Worm (Caenorhabditis elegans) whole organism, late embryonic: ENCODE data around the gene nmt-1.

Experiments
- C38D4.7 ChIP-seq: fragments of 200-800 bp; sonication (Bioruptor generic); optimal IDR thresholded peaks from 2 replicates; lab custom pipeline; 2018; ENCODE audit warnings: mild to moderate bottlenecking, missing genetic modification characterization, moderate library complexity, missing compliant biosample characterization
- F13H6.1 ChIP-seq: sonication (generic microtip); optimal IDR thresholded peaks from 2 replicates; lab custom pipeline; 2016; ENCODE audit warnings: missing genetic modification characterization, missing compliant biosample characterization
- K02D7.2 ChIP-seq: sonication (generic microtip); optimal IDR thresholded peaks from 2 replicates; lab custom pipeline; 2017; ENCODE audit warnings: mild to moderate bottlenecking, missing genetic modification characterization, missing compliant biosample characterization
- Y22D7AL.16 ChIP-seq: sonication (generic microtip); optimal IDR thresholded peaks from 2 replicates; lab custom pipeline; 2016; ENCODE audit warnings: missing genetic modification characterization, missing compliant biosample characterization
- ama-1 ChIP-seq: fragments of 150-350 bp; optimal IDR thresholded peaks from 2 replicates; lab custom pipeline; 2014
- ceh-14 ChIP-seq: sonication (generic microtip); optimal IDR thresholded peaks from 2 replicates; lab custom pipeline; 2016; ENCODE audit warnings: missing genotype, missing genetic modification characterization, missing compliant biosample characterization
- ceh-22 ChIP-seq: sonication (generic microtip); optimal IDR thresholded peaks from 2 replicates; lab custom pipeline; 2017; ENCODE audit warnings: missing biosample characterization, missing genetic modification characterization
- ceh-24 ChIP-seq: sonication (generic microtip); optimal IDR thresholded peaks from 2 replicates; lab custom pipeline; 2016; ENCODE audit warnings: mild to moderate bottlenecking, missing genetic modification characterization, missing compliant biosample characterization
- ceh-30 ChIP-seq: fragments of 150-350 bp; optimal IDR thresholded peaks from 2 replicates; lab custom pipeline; 2014; ENCODE audit warnings: missing biosample characterization, missing genetic modification characterization
- ceh-31 ChIP-seq: sonication (generic microtip); optimal IDR thresholded peaks from 2 replicates; lab custom pipeline; 2016; ENCODE audit warnings: missing genetic modification characterization, missing compliant biosample characterization
- ceh-34 ChIP-seq: sonication (generic microtip); optimal IDR thresholded peaks from 2 replicates; lab custom pipeline; 2016; ENCODE audit warnings: mild to moderate bottlenecking, missing genetic modification characterization, missing compliant biosample characterization
- ceh-45 ChIP-seq: fragments of 200-800 bp; sonication (Bioruptor generic); IDR thresholded peaks from 2 replicates; pipeline ENCODE4 v1.3.6; 2022; ENCODE audit warnings: missing genetic modification reagents, missing genetic modification characterization, missing compliant biosample characterization
- ceh-6 ChIP-seq: fragments of 200-800 bp; sonication (Bioruptor generic); optimal IDR thresholded peaks from 2 replicates; lab custom pipeline; 2018; ENCODE audit warnings: mild to moderate bottlenecking, missing genetic modification characterization, missing compliant biosample characterization
- che-1 ChIP-seq: sonication (generic microtip); optimal IDR thresholded peaks from 2 replicates; lab custom pipeline; 2016; ENCODE audit warnings: mild to moderate bottlenecking, missing genetic modification characterization, missing compliant biosample characterization
- dmd-4 ChIP-seq: sonication (generic microtip); optimal IDR thresholded peaks from 2 replicates; lab custom pipeline; 2016; ENCODE audit warnings: borderline replicate concordance, missing genetic modification characterization, missing compliant biosample characterization
- dve-1 ChIP-seq: sonication (generic microtip); optimal IDR thresholded peaks from 2 replicates; lab custom pipeline; 2017; ENCODE audit warnings: antibody characterized with exemption, mild to moderate bottlenecking, missing genetic modification characterization, missing compliant biosample characterization
- elt-2 ChIP-seq: sonication (generic microtip); optimal IDR thresholded peaks from 2 replicates; lab custom pipeline; 2016; ENCODE audit warnings: missing genetic modification reagents, missing genetic modification characterization, missing compliant biosample characterization
- ets-4 ChIP-seq: sonication (generic microtip); optimal IDR thresholded peaks from 2 replicates; lab custom pipeline; 2016; ENCODE audit warnings: missing genetic modification characterization, missing compliant biosample characterization
- eyg-1 ChIP-seq: sonication (generic microtip); optimal IDR thresholded peaks from 2 replicates; lab custom pipeline; 2016; ENCODE audit warnings: missing genotype, missing genetic modification characterization, missing compliant biosample characterization
- fax-1 ChIP-seq: sonication (generic microtip); optimal IDR thresholded peaks from 2 replicates; lab custom pipeline; 2016; ENCODE audit warnings: missing genotype, missing genetic modification characterization, missing compliant biosample characterization
- gmeb-2 ChIP-seq: sonication (generic microtip); optimal IDR thresholded peaks from 2 replicates; lab custom pipeline; 2016; ENCODE audit warnings: missing genetic modification characterization, inconsistent platforms, missing compliant biosample characterization
- hlh-15 ChIP-seq: sonication (generic microtip); optimal IDR thresholded peaks from 2 replicates; lab custom pipeline; 2016; ENCODE audit warnings: missing genetic modification characterization, missing compliant biosample characterization
- lim-6 ChIP-seq: sonication (generic microtip); optimal IDR thresholded peaks from 2 replicates; lab custom pipeline; 2016; ENCODE audit warnings: missing genetic modification characterization, missing compliant biosample characterization
- lin-11 ChIP-seq: fragments of 200-800 bp; sonication (Bioruptor generic); optimal IDR thresholded peaks from 2 replicates; lab custom pipeline; 2018; ENCODE audit warnings: mild to moderate bottlenecking, missing genetic modification characterization, missing compliant biosample characterization
- mec-3 ChIP-seq: sonication (generic microtip); optimal IDR thresholded peaks from 2 replicates; lab custom pipeline; 2016; ENCODE audit warnings: borderline replicate concordance, missing genetic modification characterization, missing compliant biosample characterization
- nfya-1 ChIP-seq: sonication (generic microtip); optimal IDR thresholded peaks from 2 replicates; lab custom pipeline; 2017; ENCODE audit warnings: missing genetic modification characterization, mild to moderate bottlenecking, missing compliant biosample characterization, antibody characterized with exemption, moderate library complexity
- nhr-11 ChIP-seq: fragments of 150-350 bp; optimal IDR thresholded peaks from 2 replicates; lab custom pipeline; 2014; ENCODE audit warnings: missing biosample characterization, missing genetic modification characterization
- pag-3 ChIP-seq: sonication (generic microtip); optimal IDR thresholded peaks from 2 replicates; lab custom pipeline; 2016; ENCODE audit warnings: missing compliant biosample characterization, missing genetic modification characterization, borderline replicate concordance
- pat-9 ChIP-seq: fragments of 200-800 bp; sonication (Bioruptor generic); optimal IDR thresholded peaks from 2 replicates; lab custom pipeline; 2018; ENCODE audit warnings: mild to moderate bottlenecking, missing genetic modification characterization, moderate library complexity, missing compliant biosample characterization
- pax-1 ChIP-seq: fragments of 150-350 bp; optimal IDR thresholded peaks from 2 replicates; lab custom pipeline; 2014; ENCODE audit warnings: missing biosample characterization, missing genetic modification characterization
- pha-4 ChIP-seq: fragments of 150-350 bp; optimal IDR thresholded peaks from 2 replicates; lab custom pipeline; 2018; ENCODE audit warnings: missing biosample characterization, missing genetic modification reagents, missing genetic modification characterization
- pqm-1 ChIP-seq: sonication (generic microtip); optimal IDR thresholded peaks from 2 replicates; lab custom pipeline; 2016; ENCODE audit warnings: missing genetic modification characterization, missing compliant biosample characterization
- ref-2 ChIP-seq: sonication (generic microtip); optimal IDR thresholded peaks from 2 replicates; lab custom pipeline; 2016; ENCODE audit warnings: missing genetic modification characterization, missing compliant biosample characterization
- rnt-1 ChIP-seq: sonication (generic microtip); optimal IDR thresholded peaks from 2 replicates; lab custom pipeline; 2016; ENCODE audit warnings: missing genetic modification characterization, missing compliant biosample characterization
- sdc-2 ChIP-seq: sonication (generic microtip); optimal IDR thresholded peaks from 2 replicates; lab custom pipeline; 2016; ENCODE audit warnings: missing genotype, missing genetic modification characterization, missing compliant biosample characterization
- sox-2 ChIP-seq: fragments of 200-800 bp; sonication (Bioruptor generic); IDR thresholded peaks from 2 replicates; pipeline ENCODE4 v1.3.6; 2022; ENCODE audit warnings: missing genetic modification reagents, missing genetic modification characterization, missing compliant biosample characterization
- sox-4 ChIP-seq: sonication (generic microtip); optimal IDR thresholded peaks from 2 replicates; lab custom pipeline; 2017; ENCODE audit warnings: mild to moderate bottlenecking, missing genetic modification characterization, inconsistent platforms, missing compliant biosample characterization
- syd-9 ChIP-seq: sonication (generic microtip); optimal IDR thresholded peaks from 2 replicates; lab custom pipeline; 2016; ENCODE audit warnings: mild to moderate bottlenecking, missing genetic modification characterization, moderate library complexity, missing compliant biosample characterization
- tbx-7 ChIP-seq: sonication (generic microtip); optimal IDR thresholded peaks from 2 replicates; lab custom pipeline; 2016; ENCODE audit warnings: missing genotype, missing genetic modification characterization, missing compliant biosample characterization
- ttx-3 ChIP-seq: sonication (generic microtip); optimal IDR thresholded peaks from 2 replicates; lab custom pipeline; 2016; ENCODE audit warnings: missing genetic modification reagents, missing genetic modification characterization, missing compliant biosample characterization
- unc-42 ChIP-seq: sonication (generic microtip); optimal IDR thresholded peaks from 2 replicates; lab custom pipeline; 2016; ENCODE audit warnings: missing genotype, missing genetic modification characterization, missing compliant biosample characterization
- unc-86 ChIP-seq: sonication (generic microtip); optimal IDR thresholded peaks from 2 replicates; lab custom pipeline; 2016; ENCODE audit warnings: missing genetic modification characterization, missing compliant biosample characterization
- zip-5 ChIP-seq: sonication (generic microtip); optimal IDR thresholded peaks from 2 replicates; lab custom pipeline; 2016; ENCODE audit warnings: missing genetic modification characterization, missing compliant biosample characterization
- ztf-16 ChIP-seq: sonication (generic microtip); optimal IDR thresholded peaks from 2 replicates; lab custom pipeline; 2017; ENCODE audit warnings: missing genetic modification characterization, missing compliant biosample characterization

The nmt-1 gene

ce11 chrIII:6095654-6096053 lies 20.5 kb downstream of the nmt-1 start:
- TF ChIP-seq fax-1 (no peak), F13H6.1 (no peak), nhr-11 (tag; lab: Kevin White, UChicago) (no peak), zip-5 (tag; lab: Kevin White, UChicago) (no peak)

DNA sequence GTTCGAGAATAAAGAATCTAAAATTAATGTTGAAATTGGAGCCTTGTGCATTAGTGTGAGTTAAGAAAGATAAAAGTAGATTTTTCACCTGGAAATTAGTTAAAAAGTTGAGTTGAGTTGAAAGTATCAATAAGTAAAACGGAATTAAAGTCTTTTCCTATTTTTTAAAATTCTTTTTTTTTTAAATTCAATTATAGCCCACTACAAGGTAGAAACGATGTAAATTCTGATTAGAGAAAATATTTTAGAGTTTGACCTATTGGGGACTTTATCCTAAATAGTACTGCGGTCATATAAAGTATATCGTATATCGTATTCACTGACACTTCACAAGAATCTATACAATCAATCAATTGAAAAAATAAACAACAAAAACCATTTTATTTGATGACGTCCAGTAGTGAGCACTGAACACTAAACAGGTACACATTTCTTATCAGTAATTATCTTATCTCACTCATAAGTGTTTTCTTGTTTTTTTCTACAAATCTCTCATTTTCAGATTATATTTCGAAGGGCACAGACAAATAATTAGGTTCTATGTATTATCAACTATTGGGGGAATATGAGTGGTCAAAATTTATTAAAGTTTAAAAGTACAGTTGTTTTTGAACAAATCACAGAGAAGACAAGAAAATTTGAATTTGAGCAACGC lies 28.3 kb downstream of the nmt-1 start, which contains the start of gene wht-1:
Gene wht-1, minus strand, starts transcription at position 51 of the 655 bp plus-strand sequence.
- peak; percentile 88 for TF ChIP-seq elt-2 (tag; lab: Kevin White, UChicago)
- TF ChIP-seq hlh-15 (tag; lab: Kevin White, UChicago) = no peak
- TF ChIP-seq, all 69 proteins: peak for 1

ce11 chrIII:6085311-6085710 lies 30.8 kb downstream of the nmt-1 start:
- TF ChIP-seq pag-3 (tag; lab: Kevin White, UChicago) (no peak), pqm-1 (no peak), syd-9 (tag; lab: Kevin White, UChicago) (no peak), mec-3 (tag; lab: Kevin White, UChicago) (no peak)
- TF ChIP-seq, all 69 proteins: peak for 0

DNA sequence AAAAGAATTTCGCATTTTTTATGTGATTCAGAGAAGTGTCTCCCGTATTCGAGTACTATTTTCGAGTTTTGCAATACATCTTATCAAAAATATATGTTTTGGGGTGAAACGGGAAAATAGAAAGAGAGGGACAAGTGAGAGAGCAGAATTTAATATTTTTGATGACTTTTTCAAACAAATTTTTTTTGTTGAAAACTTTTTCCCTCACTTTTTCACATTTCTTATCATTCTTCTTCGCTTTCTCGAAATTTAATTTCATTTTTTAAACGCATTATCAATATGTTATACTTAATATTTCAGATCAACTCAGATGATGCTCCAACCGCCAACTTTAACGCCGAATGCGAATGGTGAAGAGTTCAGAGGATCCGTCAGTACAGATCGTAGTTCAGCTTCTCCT lies 35.9 kb downstream of the nmt-1 start, which contains the start of gene attf-4:
Gene attf-4, plus strand, starts transcription at position 301 of the 400 bp plus-strand sequence.
- TF ChIP-seq eyg-1 (no peak), lin-11 (no peak), dve-1 (tag; lab: Kevin White, UChicago) (no peak), pax-1 (no peak)

DNA sequence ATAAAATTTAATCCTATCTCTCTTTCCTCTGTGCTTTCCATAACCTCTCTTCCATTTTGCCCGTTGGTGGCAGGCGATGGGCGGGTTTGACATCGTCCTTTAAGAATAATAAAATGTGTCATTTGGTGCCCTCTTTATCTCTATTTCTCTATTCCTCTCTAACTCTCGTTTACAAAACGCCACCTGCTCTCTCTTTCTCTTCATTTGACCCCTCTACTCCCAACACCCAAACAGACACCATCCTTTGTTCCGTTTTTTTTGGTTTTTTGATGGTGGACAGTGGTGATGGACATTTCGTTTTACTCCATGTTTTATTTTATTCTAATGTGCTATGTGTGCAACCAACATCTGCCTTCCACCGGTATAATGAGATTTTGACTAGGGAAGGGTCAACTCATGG lies 37.2 kb downstream of the nmt-1 start:
- no peak for TF ChIP-seq fax-1
- peak; percentile 5 for TF ChIP-seq ceh-34 (tag; lab: Kevin White, UChicago)
- no peak for TF ChIP-seq unc-86
- TF ChIP-seq rnt-1 (tag; lab: Kevin White, UChicago) = no peak
- no peak for TF ChIP-seq dmd-4 (tag; lab: Kevin White, UChicago)
- no peak for TF ChIP-seq ttx-3 (tag; lab: Kevin White, UChicago)
- TF ChIP-seq pha-4 = no peak
- no peak for TF ChIP-seq Y22D7AL.16 (tag; lab: Kevin White, UChicago)
- no peak for TF ChIP-seq ets-4
- TF ChIP-seq elt-2 (tag; lab: Kevin White, UChicago) = no peak
- peak; percentile 30 for TF ChIP-seq unc-42 (tag; lab: Kevin White, UChicago)
- no peak for TF ChIP-seq ceh-6 (GFP tag; lab: Kevin White, UChicago)
- no peak for TF ChIP-seq dve-1 (tag; lab: Kevin White, UChicago)
- no peak for TF ChIP-seq pqm-1
- no peak for TF ChIP-seq ama-1 (lab: Kevin White, UChicago)
- no peak for TF ChIP-seq pat-9 (tag; lab: Kevin White, UChicago)
- TF ChIP-seq gmeb-2 (tag; lab: Kevin White, UChicago) = no peak
- peak; percentile 36 for TF ChIP-seq nfya-1
- no peak for TF ChIP-seq C38D4.7 (GFP tag; lab: Kevin White, UChicago)
- no peak for TF ChIP-seq ceh-30 (tag; lab: Kevin White, UChicago)
- TF ChIP-seq sdc-2 = no peak
- TF ChIP-seq syd-9 (tag; lab: Kevin White, UChicago) = no peak
- no peak for TF ChIP-seq ceh-24 (tag; lab: Kevin White, UChicago)
- no peak for TF ChIP-seq pax-1
- TF ChIP-seq ztf-16 (tag; lab: Kevin White, UChicago) = no peak
- TF ChIP-seq ceh-31 = peak; percentile 33
- no peak for TF ChIP-seq che-1 (tag; lab: Kevin White, UChicago)
- peak; percentile 27 for TF ChIP-seq ref-2
- TF ChIP-seq lim-6 (tag; lab: Kevin White, UChicago) = no peak
- no peak for TF ChIP-seq K02D7.2
- no peak for TF ChIP-seq sox-2
- TF ChIP-seq ceh-22 (tag; lab: Kevin White, UChicago) = no peak
- no peak for TF ChIP-seq ceh-45 (GFP tag; lab: Robert Waterston, UW)
- TF ChIP-seq sox-4 (tag; lab: Kevin White, UChicago) = no peak
- no peak for TF ChIP-seq tbx-7
- TF ChIP-seq zip-5 (tag; lab: Kevin White, UChicago) = no peak
- no peak for TF ChIP-seq mec-3 (tag; lab: Kevin White, UChicago)
- TF ChIP-seq ceh-14 (tag; lab: Kevin White, UChicago) = no peak
